Worm (Caenorhabditis elegans) whole organism, young adult: ENCODE data around the gene col-179.
A peak's percentile ranks its signal among the peaks of the same experiment; 100 is the strongest.

ENCODE experiments used
- Y79H2A.3 ChIP-seq: fragments of 200-800 bp; sonication (Bioruptor generic); conservative IDR thresholded peaks from 2 replicates; pipeline ENCODE4 v1.3.6; 2022; ENCODE audit warnings: missing genetic modification reagents, missing genetic modification characterization, missing compliant biosample characterization
- atf-7 ChIP-seq: sonication (generic microtip); optimal IDR thresholded peaks from 2 replicates; lab custom pipeline; 2017; ENCODE audit warnings: mild to moderate bottlenecking, missing genetic modification characterization, missing compliant biosample characterization
- ccch-3 ChIP-seq: fragments of 200-800 bp; sonication (Bioruptor generic); optimal IDR thresholded peaks from 2 replicates; lab custom pipeline; 2018; ENCODE audit warnings: mild to moderate bottlenecking, missing genetic modification characterization, missing compliant biosample characterization
- cebp-2 ChIP-seq: fragments of 200-800 bp; sonication (Bioruptor generic); IDR thresholded peaks from 2 replicates; pipeline ENCODE4 v1.3.6; 2022; ENCODE audit warnings: missing genetic modification characterization, missing compliant biosample characterization
- ets-4 ChIP-seq: fragments of 200-800 bp; sonication (Bioruptor generic); optimal IDR thresholded peaks from 2 replicates; lab custom pipeline; 2018; ENCODE audit warnings: mild to moderate bottlenecking, missing genetic modification characterization, missing compliant biosample characterization
- hlh-26 ChIP-seq: fragments of 200-800 bp; sonication (Bioruptor generic); conservative IDR thresholded peaks from 2 replicates; pipeline ENCODE4 v1.3.6; 2022; ENCODE audit warnings: missing genetic modification reagents, missing genetic modification characterization, missing compliant biosample characterization
- nfya-1 ChIP-seq: sonication (generic microtip); optimal IDR thresholded peaks from 2 replicates; lab custom pipeline; 2017; ENCODE audit warnings: antibody characterized with exemption, missing compliant biosample characterization, missing genetic modification characterization, borderline replicate concordance; ENCODE audit not compliant: insufficient read depth
- nhr-80 ChIP-seq: sonication (generic microtip); optimal IDR thresholded peaks from 2 replicates; lab custom pipeline; 2016; ENCODE audit warnings: missing genetic modification characterization, missing compliant biosample characterization
- nhr-90 ChIP-seq: sonication (generic microtip); optimal IDR thresholded peaks from 2 replicates; lab custom pipeline; 2016; ENCODE audit warnings: missing genotype, mild to moderate bottlenecking, missing genetic modification characterization, missing compliant biosample characterization
- rpc-1 ChIP-seq, 2 experiments: fragments of 150-350 bp in 1 of 2; sonication (generic microtip) in 1 of 2; optimal IDR thresholded peaks; 2 replicates each; lab custom pipeline; 2014 to 2018; ENCODE audit warnings: missing biosample characterization in 1 of 2, missing genetic modification characterization in 1 of 2, missing genetic modification reagents in 1 of 2, missing genotype in 1 of 2
- xnd-1 ChIP-seq: sonication (generic microtip); optimal IDR thresholded peaks from 2 replicates; lab custom pipeline; 2016; ENCODE audit warnings: missing genotype, missing genetic modification reagents, missing genetic modification characterization, missing compliant biosample characterization

Gene col-179

DNA sequence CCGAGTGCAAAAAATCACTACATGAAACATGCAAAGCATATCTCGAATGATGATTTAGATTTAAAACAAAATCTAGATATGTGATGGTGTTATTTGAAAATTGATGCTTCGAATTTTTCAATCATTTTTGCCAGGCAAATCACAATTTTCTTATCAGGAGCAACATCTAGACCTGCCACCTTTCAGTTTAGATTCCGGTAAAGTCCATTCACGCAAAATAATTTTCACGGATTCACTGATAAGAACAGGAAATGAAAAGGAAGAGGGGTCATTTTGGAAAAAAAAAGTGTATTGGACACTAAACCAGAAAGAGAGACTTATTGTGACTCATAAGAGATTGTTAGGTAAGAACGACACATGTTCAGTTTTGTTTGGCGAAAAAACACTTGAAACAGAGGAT, 50.7 kb downstream of the col-179 start:
- TF ChIP-seq atf-7 (no peak), hlh-26 (GFP tag; lab: Robert Waterston, UW) (no peak), nhr-90 (tag; lab: Kevin White, UChicago) (no peak), xnd-1 (tag; lab: Kevin White, UChicago) (no peak), cebp-2 (no peak), Y79H2A.3 (GFP tag; lab: Robert Waterston, UW) (no peak), ccch-3 (GFP tag; lab: Kevin White, UChicago) (no peak), nhr-80 (tag; lab: Kevin White, UChicago) (peak; percentile 79), ets-4 (GFP tag; lab: Kevin White, UChicago) (peak; percentile 81), nfya-1 (tag; lab: Kevin White, UChicago) (no peak), rpc-1 (optimal IDR thresholded peaks at IDR 0.05; lab: Kevin White, UChicago) (no peak), rpc-1 (tag; optimal IDR thresholded peaks at IDR 0.05; lab: Kevin White, UChicago) (no peak)
